Fruit fly (Drosophila melanogaster) whole organism, embryonic: ENCODE data around the gene CG6106.

Experiments used
- Asciz ChIP-seq: fragments of 200-800 bp; sonication (Bioruptor generic); optimal IDR thresholded peaks from 2 replicates; lab custom pipeline; 2017; ENCODE audit warnings: missing biosample characterization, mild to moderate bottlenecking, missing genetic modification characterization, missing genetic modification reagents
- CG1024 ChIP-seq: fragments of 200-800 bp; sonication (Bioruptor generic); IDR thresholded peaks from 2 replicates; pipeline ENCODE4 v1.3.6; 2022; ENCODE audit warnings: missing biosample characterization, missing genetic modification characterization
- CG10565 ChIP-seq: fragments of 200-800 bp; sonication (Bioruptor generic); optimal IDR thresholded peaks from 3 replicates; lab custom pipeline; 2016; ENCODE audit warnings: missing biosample characterization, mild to moderate bottlenecking, missing genetic modification characterization
- CG10654 ChIP-seq: fragments of 200-800 bp; sonication (Bioruptor generic); optimal IDR thresholded peaks from 2 replicates; lab custom pipeline; 2016; ENCODE audit warnings: missing biosample characterization, missing genetic modification characterization
- CG11504 ChIP-seq: fragments of 200-800 bp; sonication (Bioruptor generic); optimal IDR thresholded peaks from 3 replicates; lab custom pipeline; 2019; ENCODE audit warnings: missing biosample characterization, mild to moderate bottlenecking, missing genetic modification characterization, moderate library complexity
- CG1233 ChIP-seq: fragments of 200-800 bp; sonication (Bioruptor generic); optimal IDR thresholded peaks from 4 replicates; lab custom pipeline; 2018; ENCODE audit warnings: missing biosample characterization, mild to moderate bottlenecking, missing genetic modification characterization
- CG12942 ChIP-seq: fragments of 200-800 bp; sonication (Bioruptor generic); optimal IDR thresholded peaks from 3 replicates; lab custom pipeline; 2016; ENCODE audit warnings: missing biosample characterization, missing genetic modification characterization
- CG13287 ChIP-seq: fragments of 200-800 bp; sonication (Bioruptor generic); IDR thresholded peaks from 2 replicates; pipeline ENCODE4 v1.3.6; 2022; ENCODE audit warnings: missing biosample characterization, missing genetic modification characterization; ENCODE audit not compliant: partially characterized antibody
- CG1647 ChIP-seq: fragments of 200-800 bp; sonication (Bioruptor generic); optimal IDR thresholded peaks from 3 replicates; lab custom pipeline; 2016; ENCODE audit warnings: missing biosample characterization, missing genetic modification characterization
- CG18599 ChIP-seq: fragments of 200-800 bp; sonication (Bioruptor generic); optimal IDR thresholded peaks from 3 replicates; lab custom pipeline; 2017; ENCODE audit warnings: missing biosample characterization, missing genetic modification characterization, mild to moderate bottlenecking, moderate library complexity, missing genetic modification reagents
- CG2120 ChIP-seq: fragments of 200-800 bp; sonication (Bioruptor generic); optimal IDR thresholded peaks from 3 replicates; lab custom pipeline; 2016; ENCODE audit warnings: missing biosample characterization, missing genetic modification characterization
- CG2202 ChIP-seq: fragments of 200-800 bp; sonication (Bioruptor generic); optimal IDR thresholded peaks from 2 replicates; lab custom pipeline; 2018; ENCODE audit warnings: missing biosample characterization, mild to moderate bottlenecking, missing genetic modification characterization
- CG31441 ChIP-seq: fragments of 200-800 bp; sonication (Bioruptor generic); IDR thresholded peaks from 2 replicates; pipeline ENCODE4 v1.3.6; 2022; ENCODE audit warnings: missing biosample characterization, missing genetic modification characterization
- CG3163 ChIP-seq: fragments of 200-800 bp; sonication (Bioruptor generic); optimal IDR thresholded peaks from 3 replicates; lab custom pipeline; 2016; ENCODE audit warnings: missing biosample characterization, missing genetic modification characterization
- CG34376 ChIP-seq: fragments of 200-800 bp; sonication (Bioruptor generic); optimal IDR thresholded peaks from 2 replicates; lab custom pipeline; 2018; ENCODE audit warnings: missing biosample characterization, mild to moderate bottlenecking, missing genetic modification characterization
- CG6683 ChIP-seq: fragments of 200-800 bp; sonication (Bioruptor generic); optimal IDR thresholded peaks from 2 replicates; lab custom pipeline; 2017; ENCODE audit warnings: missing biosample characterization, mild to moderate bottlenecking, missing genetic modification characterization, missing genetic modification reagents
- CG6791 ChIP-seq: fragments of 200-800 bp; sonication (Bioruptor generic); IDR thresholded peaks from 3 replicates; pipeline ENCODE4 v1.3.6; 2022; ENCODE audit warnings: missing biosample characterization, missing genetic modification characterization; ENCODE audit not compliant: partially characterized antibody
- CG7271 ChIP-seq: fragments of 200-800 bp; sonication (Bioruptor generic); optimal IDR thresholded peaks from 2 replicates; lab custom pipeline; 2018; ENCODE audit warnings: missing biosample characterization, mild to moderate bottlenecking, missing genetic modification characterization, moderate library complexity
- CG7745 ChIP-seq: fragments of 200-800 bp; sonication (Bioruptor generic); optimal IDR thresholded peaks from 2 replicates; lab custom pipeline; 2018; ENCODE audit warnings: missing biosample characterization, mild to moderate bottlenecking, missing genetic modification characterization, moderate library complexity
- CG7839 ChIP-seq: fragments of 200-800 bp; sonication (Bioruptor generic); optimal IDR thresholded peaks from 3 replicates; lab custom pipeline; 2018; ENCODE audit warnings: missing biosample characterization, mild to moderate bottlenecking, missing genetic modification characterization, moderate library complexity
- CkIIα-i1 ChIP-seq: fragments of 200-800 bp; sonication (Bioruptor generic); IDR thresholded peaks from 2 replicates; pipeline ENCODE4 v1.3.6; 2022; ENCODE audit warnings: missing biosample characterization, missing genetic modification characterization
- D ChIP-seq, 2 experiments: fragments of 200-800 bp in 1 of 2; fragments of >200 bp in 1 of 2; sonication (Bioruptor generic) in 1 of 2; optimal IDR thresholded peaks; 2 replicates in 1 of 2; 3 replicates in 1 of 2; lab custom pipeline; 2017; ENCODE audit warnings: mild to moderate bottlenecking in 1 of 2, missing biosample characterization in 1 of 2, missing genetic modification characterization in 1 of 2, missing genetic modification reagents in 1 of 2
- ERR ChIP-seq: fragments of 200-800 bp; sonication (Bioruptor generic); optimal IDR thresholded peaks from 2 replicates; lab custom pipeline; 2016; ENCODE audit warnings: missing biosample characterization, missing genetic modification characterization
- Gsc ChIP-seq: fragments of 200-800 bp; sonication (Bioruptor generic); IDR thresholded peaks from 2 replicates; pipeline ENCODE4 v1.3.6; 2022; ENCODE audit warnings: missing biosample characterization, missing genetic modification characterization
- HmgZ ChIP-seq: fragments of 200-800 bp; sonication (Bioruptor generic); optimal IDR thresholded peaks from 2 replicates; lab custom pipeline; 2018; ENCODE audit warnings: missing biosample characterization, mild to moderate bottlenecking, missing genetic modification characterization
- Ptx1 ChIP-seq: fragments of 200-800 bp; sonication (Bioruptor generic); IDR thresholded peaks from 2 replicates; pipeline ENCODE4 v1.3.6; 2022; ENCODE audit warnings: missing biosample characterization, missing genetic modification characterization
- Sox102F ChIP-seq: fragments of 200-800 bp; sonication (Bioruptor generic); optimal IDR thresholded peaks from 2 replicates; lab custom pipeline; 2018; ENCODE audit warnings: missing biosample characterization, mild to moderate bottlenecking, missing genetic modification characterization, moderate library complexity
- Spps ChIP-seq: fragments of 200-800 bp; sonication (Bioruptor generic); optimal IDR thresholded peaks from 2 replicates; lab custom pipeline; 2018; ENCODE audit warnings: missing biosample characterization, mild to moderate bottlenecking, missing genetic modification characterization
- Tbp ChIP-seq: fragments of >200 bp; optimal IDR thresholded peaks from 2 replicates; lab custom pipeline; 2018; ENCODE audit warnings: missing biosample characterization, missing genetic modification characterization
- bowl ChIP-seq: fragments of 200-800 bp; sonication (Bioruptor generic); IDR thresholded peaks from 2 replicates; pipeline ENCODE4 v1.3.6; 2022; ENCODE audit warnings: missing biosample characterization, missing genetic modification characterization
- br ChIP-seq: fragments of >200 bp; optimal IDR thresholded peaks from 2 replicates; lab custom pipeline; 2017
- crp ChIP-seq, 2 experiments: fragments of 200-800 bp; sonication (Bioruptor generic); optimal IDR thresholded peaks; 2 replicates in 1 of 2; 3 replicates in 1 of 2; lab custom pipeline; 2017; ENCODE audit warnings: missing biosample characterization in 2 of 2, missing genetic modification characterization in 2 of 2, mild to moderate bottlenecking in 1 of 2, moderate library complexity in 1 of 2
- ems ChIP-seq: fragments of 200-800 bp; sonication (Bioruptor generic); optimal IDR thresholded peaks from 3 replicates; lab custom pipeline; 2016; ENCODE audit warnings: missing biosample characterization, missing genetic modification characterization
- esg ChIP-seq: fragments of 200-800 bp; sonication (Bioruptor generic); conservative IDR thresholded peaks from 2 replicates; pipeline ENCODE4 v1.3.6; 2022; ENCODE audit warnings: missing biosample characterization, missing genetic modification characterization
- gro ChIP-seq: fragments of 200-800 bp; sonication (Bioruptor generic); optimal IDR thresholded peaks from 2 replicates; lab custom pipeline; 2016; ENCODE audit warnings: missing biosample characterization, missing genetic modification characterization
- nom ChIP-seq: fragments of 200-800 bp; sonication (Bioruptor generic); optimal IDR thresholded peaks from 2 replicates; lab custom pipeline; 2017; ENCODE audit warnings: missing biosample characterization, missing genetic modification characterization, mild to moderate bottlenecking, moderate library complexity, missing genetic modification reagents
- onecut ChIP-seq: fragments of 200-800 bp; sonication (Bioruptor generic); IDR thresholded peaks from 2 replicates; pipeline ENCODE4 v1.3.6; 2022; ENCODE audit warnings: missing biosample characterization, missing genetic modification characterization
- peb ChIP-seq: fragments of 200-800 bp; sonication (Bioruptor generic); IDR thresholded peaks from 2 replicates; pipeline ENCODE4 v1.3.6; 2022; ENCODE audit warnings: missing biosample characterization, missing genetic modification characterization
- pnt ChIP-seq: fragments of 200-800 bp; sonication (Bioruptor generic); optimal IDR thresholded peaks from 3 replicates; lab custom pipeline; 2016; ENCODE audit warnings: missing biosample characterization, missing genetic modification characterization
- pzg ChIP-seq: fragments of 200-800 bp; sonication (Bioruptor generic); optimal IDR thresholded peaks from 3 replicates; lab custom pipeline; 2018; ENCODE audit warnings: missing biosample characterization, mild to moderate bottlenecking, missing genetic modification characterization, moderate library complexity
- rib ChIP-seq: fragments of 200-800 bp; sonication (Bioruptor generic); IDR thresholded peaks from 2 replicates; pipeline ENCODE4 v1.3.6; 2022; ENCODE audit warnings: missing biosample characterization, missing genetic modification characterization
- shn ChIP-seq: fragments of 200-800 bp; sonication (Bioruptor generic); optimal IDR thresholded peaks from 3 replicates; lab custom pipeline; 2016; ENCODE audit warnings: missing biosample characterization, missing genetic modification characterization
- sima ChIP-seq: fragments of 200-800 bp; sonication (Bioruptor generic); optimal IDR thresholded peaks from 2 replicates; lab custom pipeline; 2016; ENCODE audit warnings: missing biosample characterization, missing genetic modification characterization
- slou ChIP-seq: fragments of 200-800 bp; sonication (Bioruptor generic); optimal IDR thresholded peaks from 3 replicates; lab custom pipeline; 2016; ENCODE audit warnings: missing biosample characterization, missing genetic modification characterization
- sna ChIP-seq: fragments of 200-800 bp; sonication (Bioruptor generic); IDR thresholded peaks from 2 replicates; pipeline ENCODE4 v1.3.6; 2022; ENCODE audit warnings: missing biosample characterization, missing genetic modification characterization; ENCODE audit not compliant: partially characterized antibody
- stc ChIP-seq: fragments of 200-800 bp; sonication (Bioruptor generic); IDR thresholded peaks from 2 replicates; pipeline ENCODE4 v1.3.6; 2022; ENCODE audit warnings: missing biosample characterization, missing genetic modification characterization
- toy ChIP-seq: fragments of 200-800 bp; sonication (Bioruptor generic); IDR thresholded peaks from 2 replicates; pipeline ENCODE4 v1.3.6; 2022; ENCODE audit warnings: missing biosample characterization, missing genetic modification characterization
- wor ChIP-seq: fragments of 200-800 bp; sonication (Bioruptor generic); IDR thresholded peaks from 2 replicates; pipeline ENCODE4 v1.3.6; 2022; ENCODE audit warnings: missing biosample characterization, missing genetic modification characterization
- zen2 ChIP-seq: fragments of 200-800 bp; sonication (Bioruptor generic); IDR thresholded peaks from 3 replicates; pipeline ENCODE4 v1.3.6; 2022; ENCODE audit warnings: missing biosample characterization, missing genetic modification characterization; ENCODE audit not compliant: partially characterized antibody

The CG6106 gene

DNA sequence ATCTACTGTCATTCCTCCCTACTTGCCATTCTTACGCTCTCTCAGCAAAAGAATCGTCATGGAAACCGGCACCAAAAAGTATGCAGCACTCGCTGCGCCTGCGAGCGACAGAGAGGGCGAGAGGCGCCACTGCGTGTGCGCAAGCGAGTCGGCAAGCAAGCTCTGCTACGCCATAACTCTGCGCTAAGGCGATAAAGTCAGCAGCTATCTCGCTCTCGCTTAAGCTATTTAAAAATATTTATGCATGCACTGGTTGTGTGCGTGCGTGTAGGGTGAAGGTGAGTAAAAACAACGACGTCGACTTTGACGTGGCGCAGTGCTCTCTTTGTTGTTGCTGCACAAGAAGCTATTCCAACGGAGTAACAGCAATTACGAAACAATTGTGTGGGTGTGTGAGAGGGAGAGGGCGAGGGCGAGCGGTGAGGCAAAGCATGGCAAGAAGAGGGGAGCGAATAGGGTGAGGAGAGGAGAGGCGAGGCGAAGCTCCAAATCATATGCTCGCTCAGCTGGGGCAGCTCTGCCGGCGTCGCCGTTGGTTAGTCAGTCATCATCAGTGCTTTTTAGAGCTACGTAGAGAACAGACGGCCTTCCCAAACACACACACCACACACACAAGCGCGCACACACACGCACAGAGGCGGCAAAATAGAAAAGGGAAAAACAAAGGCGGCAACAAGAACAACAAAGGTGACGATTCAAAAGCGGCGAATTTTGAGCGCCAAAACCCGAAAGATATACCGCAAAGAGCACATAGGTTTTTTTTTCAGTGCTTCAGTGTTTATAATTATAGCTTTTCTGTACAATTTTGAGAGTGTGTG is 7.6 kb downstream of the CG6106 start, which contains the start of gene CrebB (continued):
- TF ChIP-seq sna, result peak; percentile 39; the same call in 1 of the 2 replicates
- no peak for TF ChIP-seq D (optimal IDR thresholded peaks at IDR 0.05; lab: Kevin White, UChicago)
- TF ChIP-seq D (GFP tag; optimal IDR thresholded peaks at IDR 0.05; lab: Kevin White, UChicago), result no peak
- no peak for TF ChIP-seq peb
- TF ChIP-seq Asciz, result peak; percentile 12
- peak; percentile 63 for TF ChIP-seq CG18599 (GFP tag; lab: Kevin White, UChicago)
- peak in 1 of 2 experiments; percentile 86 for TF ChIP-seq crp (GFP tag; optimal IDR thresholded peaks at IDR 0.05; lab: Kevin White, UChicago)
- no peak for TF ChIP-seq Spps (tag; lab: Kevin White, UChicago)
- peak; percentile 34; the same call in 1 of the 2 replicates for TF ChIP-seq rib (GFP tag; lab: Robert Waterston, UW)
- no peak for TF ChIP-seq CG12942
- TF ChIP-seq pnt, result peak; percentile 23
- TF ChIP-seq CG1233 (GFP tag; lab: Kevin White, UChicago), result no peak
- TF ChIP-seq gro, result peak; percentile 65
- TF ChIP-seq CG2120 (GFP tag; lab: Kevin White, UChicago), result peak; percentile 26
- no peak for TF ChIP-seq CG11504
- no peak for TF ChIP-seq CG1024
- TF ChIP-seq CG1647 (GFP tag; lab: Kevin White, UChicago), result no peak
- 0 out of 2 replicates have a peak, but pooled peaks have one; percentile 4 for TF ChIP-seq onecut (GFP tag; lab: Robert Waterston, UW)
- TF ChIP-seq ems (GFP tag; lab: Kevin White, UChicago), result no peak
- TF ChIP-seq CG6791 (GFP tag; lab: Robert Waterston, UW), result 0 out of 3 replicates have a peak, but pooled peaks have one; percentile 26
- no peak for TF ChIP-seq CG3163 (GFP tag; lab: Kevin White, UChicago)
- no peak for TF ChIP-seq CG6683 (GFP tag; lab: Kevin White, UChicago)
- TF ChIP-seq CG34376 (GFP tag; lab: Kevin White, UChicago), result peak; percentile 84
- peak; percentile 34 for TF ChIP-seq CG7839 (tag; lab: Kevin White, UChicago)
- TF ChIP-seq zen2 (GFP tag; lab: Robert Waterston, UW), result peak; percentile 55; the same call in 1 of the 3 replicates
- TF ChIP-seq CG2202 (tag; lab: Kevin White, UChicago), result no peak
- no peak for TF ChIP-seq Tbp (GFP tag; lab: Kevin White, UChicago)
- peak; percentile 77 for TF ChIP-seq HmgZ (tag; lab: Kevin White, UChicago)
- no peak for TF ChIP-seq CkIIα-i1
- peak; percentile 54 for TF ChIP-seq nom (GFP tag; lab: Kevin White, UChicago)
- TF ChIP-seq stc, result no peak
- no peak for TF ChIP-seq Gsc (GFP tag; lab: Robert Waterston, UW)
- peak; percentile 52 for TF ChIP-seq ERR (GFP tag; lab: Kevin White, UChicago)
- TF ChIP-seq CG7271 (tag; lab: Kevin White, UChicago), result no peak
- no peak for TF ChIP-seq CG10654 (GFP tag; lab: Kevin White, UChicago)
- TF ChIP-seq br (lab: Kevin White, UChicago), result no peak
- TF ChIP-seq CG13287, result peak; percentile 60
- TF ChIP-seq toy (GFP tag; lab: Robert Waterston, UW), result no peak
- TF ChIP-seq bowl (GFP tag; lab: Robert Waterston, UW), result no peak
- no peak for TF ChIP-seq slou (GFP tag; lab: Kevin White, UChicago)
- no peak for TF ChIP-seq wor (GFP tag; lab: Robert Waterston, UW)
- TF ChIP-seq pzg (GFP tag; lab: Kevin White, UChicago), result peak; percentile 5
- TF ChIP-seq shn (GFP tag; lab: Kevin White, UChicago), result peak; percentile 16
- no peak for TF ChIP-seq CG31441 (GFP tag; lab: Robert Waterston, UW)
- TF ChIP-seq Sox102F (GFP tag; lab: Kevin White, UChicago), result peak; percentile 19
- no peak for TF ChIP-seq esg
- TF ChIP-seq CG10565 (GFP tag; lab: Kevin White, UChicago), result no peak
- no peak for TF ChIP-seq CG7745
- TF ChIP-seq Ptx1, result peak; percentile 47
- TF ChIP-seq sima (GFP tag; lab: Kevin White, UChicago), result no peak
